Fruit fly (Drosophila melanogaster) whole organism: ENCODE results near the gene CG13282.

Source experiments
- CG8478 ChIP-seq: fragments of >200 bp; optimal IDR thresholded peaks from 2 replicates; lab custom pipeline; 2018; ENCODE audit warnings: inconsistent platforms
- EcR ChIP-seq, 2 experiments: fragments of >200 bp; optimal IDR thresholded peaks; 2 replicates each; lab custom pipeline; 2017; ENCODE audit warnings: missing biosample characterization in 2 of 2, missing genetic modification characterization in 2 of 2, missing genetic modification reagents in 2 of 2
- pan ChIP-seq: fragments of >200 bp; optimal IDR thresholded peaks from 2 replicates; lab custom pipeline; 2017
- psq ChIP-seq: fragments of >200 bp; optimal IDR thresholded peaks from 2 replicates; lab custom pipeline; 2017
- usp ChIP-seq: fragments of >200 bp; optimal IDR thresholded peaks from 2 replicates; lab custom pipeline; 2017; ENCODE audit warnings: missing biosample characterization, missing genetic modification characterization, mixed read lengths

DNA sequence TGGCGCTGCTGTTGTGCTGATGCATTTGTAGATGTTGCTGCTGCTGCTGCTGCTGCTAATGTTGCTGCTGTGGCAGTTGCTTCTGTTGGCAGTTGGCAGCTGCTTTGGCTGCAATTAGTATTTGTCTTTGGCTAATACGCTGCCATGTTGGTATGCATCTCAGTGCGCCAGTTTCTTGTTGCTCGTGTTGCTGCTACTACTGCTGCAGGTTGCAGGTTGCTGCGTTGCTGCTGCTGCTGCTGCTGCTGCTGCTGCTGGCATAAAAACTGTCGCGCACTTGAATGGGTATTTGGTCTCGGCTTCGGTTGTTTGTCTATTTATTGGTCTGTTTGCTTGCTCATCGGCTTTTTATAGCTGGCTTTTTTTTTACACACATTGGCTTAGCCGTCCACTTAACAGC lies 25.6 kb downstream of the CG13282 start:
- TF ChIP-seq psq (lab: Kevin White, UChicago), result no peak
- no peak for TF ChIP-seq CG8478 (lab: Kevin White, UChicago)
- no peak for TF ChIP-seq usp (GFP tag; lab: Kevin White, UChicago)
- TF ChIP-seq pan (lab: Kevin White, UChicago), result no peak
- no peak for TF ChIP-seq EcR (GFP tag; optimal IDR thresholded peaks at IDR 0.05; lab: Kevin White, UChicago)
